Fruit fly (Drosophila melanogaster): ENCODE measurements around the gene CG3795.

The CG3795 gene

dm6 chrX:1669214-1669613 is 40.8 kb downstream of the CG3795 start, which contains the start of the genes CG3740 and hfw (continued):
- TF ChIP-seq Ets21C (GFP tag; optimal IDR thresholded peaks at IDR 0.05) (peak; percentile 48), Sox102F (GFP tag; optimal IDR thresholded peaks at IDR 0.05) (no peak), achi (GFP tag; optimal IDR thresholded peaks at IDR 0.05) (peak; percentile 63), Eip93F (GFP tag; optimal IDR thresholded peaks at IDR 0.05) (peak; percentile 61), dsx (GFP tag; optimal IDR thresholded peaks at IDR 0.05; ENCODE audit: poor library complexity, severe bottlenecking) (no peak), CG8319 (GFP tag; optimal IDR thresholded peaks at IDR 0.05) (peak; percentile 25), CG10631 (GFP tag; optimal IDR thresholded peaks at IDR 0.05) (peak; percentile 80)

- TF ChIP-seq CG6854 (GFP tag; optimal IDR thresholded peaks at IDR 0.05) = no peak
Measured at dm6 chrX:1668688-1669087, 41.3 kb downstream of the CG3795 start, which contains the start of gene Mur2B. TSS of gene Mur2B (minus strand) at chrX:1668788.

- TF ChIP-seq CG6163 (GFP tag; IDR thresholded peaks at IDR 0.05) (no peak), CG6276 (GFP tag; optimal IDR thresholded peaks at IDR 0.05) (no peak), Eip93F (GFP tag; optimal IDR thresholded peaks at IDR 0.05) (peak; percentile 52), CG11902 (GFP tag; optimal IDR thresholded peaks at IDR 0.05) (no peak), vri (GFP tag; optimal IDR thresholded peaks at IDR 0.05) (peak; percentile 28), fkh (GFP tag; optimal IDR thresholded peaks at IDR 0.05) (peak; percentile 23)
Measured at dm6 chrX:1664836-1665235, 45.1 kb downstream of the CG3795 start, which contains the start of gene dor. TSS of gene dor (plus strand) at chrX:1665052.

- TF ChIP-seq net (GFP tag; optimal IDR thresholded peaks at IDR 0.05) (no peak), spab (GFP tag; optimal IDR thresholded peaks at IDR 0.05) (no peak), CG34406 (GFP tag; optimal IDR thresholded peaks at IDR 0.05) (no peak), fd59A (GFP tag; optimal IDR thresholded peaks at IDR 0.05) (no peak), Hr38 (GFP tag; optimal IDR thresholded peaks at IDR 0.05) (no peak)
Measured at dm6 chrX:1660269-1660668, 49.7 kb downstream of the CG3795 start.
